Worm (Caenorhabditis elegans): Measurements from ENCODE around the gene hrpl-1.

Gene hrpl-1

ce11 chrII:6935975-6936374, 37.4 kb downstream of the hrpl-1 start (continued):
- TF ChIP-seq ceh-82 (tag; optimal IDR thresholded peaks at IDR 0.05): no peak
- no peak for TF ChIP-seq blmp-1 (tag; optimal IDR thresholded peaks at IDR 0.05)
- no peak for TF ChIP-seq ceh-90 (tag; optimal IDR thresholded peaks at IDR 0.05)
- peak; percentile 36 for TF ChIP-seq unc-86 (tag; optimal IDR thresholded peaks at IDR 0.05)
- TF ChIP-seq fkh-10 (GFP tag; optimal IDR thresholded peaks at IDR 0.05): no peak
- TF ChIP-seq efl-3 (GFP tag; optimal IDR thresholded peaks at IDR 0.05): no peak
- TF ChIP-seq ceh-63 (GFP tag; optimal IDR thresholded peaks at IDR 0.05): no peak
- no peak for TF ChIP-seq snpc-4 (tag; optimal IDR thresholded peaks at IDR 0.05)
- no peak for TF ChIP-seq fos-1 (tag; optimal IDR thresholded peaks at IDR 0.05)
- no peak for TF ChIP-seq lsy-2 (tag; optimal IDR thresholded peaks at IDR 0.05)

- TF ChIP-seq nhr-71 (tag; optimal IDR thresholded peaks at IDR 0.05): peak; percentile 4
- no peak for TF ChIP-seq efl-1 (optimal IDR thresholded peaks at IDR 0.05)
- TF ChIP-seq efl-1 (GFP tag; optimal IDR thresholded peaks at IDR 0.05 in 1 of 2): peak in 1 of 2 experiments; percentile 71
- no peak for TF ChIP-seq lin-15B (tag; optimal IDR thresholded peaks at IDR 0.05)
Observed at ce11 chrII:6936528-6936927, 38.0 kb downstream of the hrpl-1 start.

ce11 chrII:6937057-6937456, 38.5 kb downstream of the hrpl-1 start:
- TF ChIP-seq fkh-8 (tag; optimal IDR thresholded peaks at IDR 0.05) (peak; percentile 2), nhr-76 (tag; optimal IDR thresholded peaks at IDR 0.05) (no peak), dsc-1 (tag; optimal IDR thresholded peaks at IDR 0.05) (peak; percentile 32), pax-3 (tag; optimal IDR thresholded peaks at IDR 0.05) (no peak), nhr-19 (GFP tag; conservative IDR thresholded peaks at IDR 0.05) (no peak), ets-5 (GFP tag; IDR thresholded peaks at IDR 0.05) (no peak), nhr-90 (tag; optimal IDR thresholded peaks at IDR 0.05; ENCODE audit: poor library complexity) (no peak), mef-2 (tag; optimal IDR thresholded peaks at IDR 0.05) (no peak), aly-2 (tag; optimal IDR thresholded peaks at IDR 0.05) (no peak)

ce11 chrII:6939873-6940272, 41.3 kb downstream of the hrpl-1 start:
- TF ChIP-seq lin-14 (GFP tag; optimal IDR thresholded peaks at IDR 0.05) (peak; percentile 3), fkh-10 (GFP tag; optimal IDR thresholded peaks at IDR 0.05) (no peak), Y116A8C.19 (tag; optimal IDR thresholded peaks at IDR 0.05; ENCODE audit: borderline replicate concordance) (no peak)

ce11 chrII:6940726-6941230, 42.2 kb downstream of the hrpl-1 start:
- no peak for TF ChIP-seq lin-13 (GFP tag; optimal IDR thresholded peaks at IDR 0.05)
- no peak for TF ChIP-seq nhr-28 (tag; optimal IDR thresholded peaks at IDR 0.05)
- peak; percentile 28 for TF ChIP-seq lin-14 (GFP tag; optimal IDR thresholded peaks at IDR 0.05)
- TF ChIP-seq snpc-4 (tag; optimal IDR thresholded peaks at IDR 0.05): no peak
- TF ChIP-seq mep-1 (tag; optimal IDR thresholded peaks at IDR 0.05): peak; percentile 16
- TF ChIP-seq alr-1 (tag; optimal IDR thresholded peaks at IDR 0.05; ENCODE audit: borderline replicate concordance): no peak
- TF ChIP-seq sup-37 (GFP tag; optimal IDR thresholded peaks at IDR 0.05): no peak
- TF ChIP-seq fkh-8 (tag; optimal IDR thresholded peaks at IDR 0.05): peak; percentile 40
- no peak for TF ChIP-seq nhr-12 (tag; optimal IDR thresholded peaks at IDR 0.05)
- TF ChIP-seq zag-1 (tag; optimal IDR thresholded peaks at IDR 0.05): no peak
- TF ChIP-seq hpl-2 (GFP tag; optimal IDR thresholded peaks at IDR 0.05): no peak
- no peak for TF ChIP-seq unc-86 (tag; optimal IDR thresholded peaks at IDR 0.05)
- no peak for TF ChIP-seq C04F5.9 (tag; optimal IDR thresholded peaks at IDR 0.05)

ce11 chrII:6941520-6941919, 43.0 kb downstream of the hrpl-1 start:
- no peak for TF ChIP-seq zag-1 (tag; optimal IDR thresholded peaks at IDR 0.05)
- TF ChIP-seq sox-4 (tag; optimal IDR thresholded peaks at IDR 0.05): no peak
- TF ChIP-seq fkh-10 (GFP tag; optimal IDR thresholded peaks at IDR 0.05): peak; percentile 7
- peak; percentile 25 for TF ChIP-seq unc-86 (tag; optimal IDR thresholded peaks at IDR 0.05)
- TF ChIP-seq pag-3 (tag; optimal IDR thresholded peaks at IDR 0.05; ENCODE audit: borderline replicate concordance, insufficient read depth): no peak
- TF ChIP-seq fkh-8 (tag; optimal IDR thresholded peaks at IDR 0.05): peak; percentile 17
- peak; percentile 6 for TF ChIP-seq nhr-71 (tag; optimal IDR thresholded peaks at IDR 0.05)
- TF ChIP-seq lin-14 (GFP tag; optimal IDR thresholded peaks at IDR 0.05): peak; percentile 70

All from whole organism, L1 larva.